Worm (Caenorhabditis elegans): ENCODE results near the gene dnj-1.

dnj-1 gene

DNA sequence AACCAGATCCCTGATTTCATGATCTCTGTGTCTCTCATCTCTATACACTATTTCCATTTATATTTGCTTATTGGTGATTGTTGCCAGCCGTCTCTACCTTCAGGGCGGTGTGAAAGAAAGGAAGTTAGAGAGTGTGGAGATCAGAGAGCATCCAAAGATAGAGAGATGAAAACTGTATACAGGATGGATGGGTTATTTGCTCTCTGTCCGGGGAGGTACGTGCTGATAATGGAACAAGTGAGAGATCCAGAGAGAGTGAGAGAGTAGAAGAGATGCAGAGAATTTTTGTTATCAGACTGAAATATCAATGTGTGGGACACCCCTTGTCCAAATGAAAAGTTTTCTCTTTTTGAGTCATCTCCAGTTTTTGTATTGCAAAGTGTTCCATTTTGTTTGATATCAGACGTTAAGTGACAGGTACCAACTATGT, 14.7 kb upstream of the dnj-1 start (continued):
- TF ChIP-seq ceh-82 (tag; optimal IDR thresholded peaks at IDR 0.05) (no peak), ztf-7 (tag; optimal IDR thresholded peaks at IDR 0.05) (no peak), php-3 (GFP tag; IDR thresholded peaks at IDR 0.05) (peak; percentile 81), zfp-2 (tag; optimal IDR thresholded peaks at IDR 0.05) (no peak), R02D3.7 (tag; optimal IDR thresholded peaks at IDR 0.05) (no peak), ceh-28 (tag; optimal IDR thresholded peaks at IDR 0.05) (no peak), lin-38 (GFP tag; IDR thresholded peaks at IDR 0.05) (no peak; the same call in 1 of the 2 replicates), unc-130 (GFP tag; optimal IDR thresholded peaks at IDR 0.05) (no peak), nhr-41 (GFP tag; IDR thresholded peaks at IDR 0.05) (0 out of 2 replicates have a peak, but pooled peaks have one; percentile 23), nhr-25 (tag; optimal IDR thresholded peaks at IDR 0.05; ENCODE audit: borderline replicate concordance, insufficient read depth) (no peak), ceh-32 (tag; optimal IDR thresholded peaks at IDR 0.05; ENCODE audit: poor library complexity) (no peak), D1046.2 (GFP tag; IDR thresholded peaks at IDR 0.05) (no peak), fos-1 (tag; optimal IDR thresholded peaks at IDR 0.05) (no peak), F37D6.2 (tag; optimal IDR thresholded peaks at IDR 0.05) (no peak), rbr-2 (tag; optimal IDR thresholded peaks at IDR 0.05) (no peak), daf-16 (GFP tag; optimal IDR thresholded peaks at IDR 0.05) (peak in 1 of 2 experiments; percentile 92), daf-16 (tag; optimal IDR thresholded peaks at IDR 0.05) (peak; percentile 91), zfp-3 (GFP tag; conservative IDR thresholded peaks at IDR 0.05) (no peak), ZK546.5 (tag; optimal IDR thresholded peaks at IDR 0.05) (no peak), madf-5 (GFP tag; IDR thresholded peaks at IDR 0.05) (no peak), F10B5.3 (tag; optimal IDR thresholded peaks at IDR 0.05) (peak; percentile 28), tag-97 (GFP tag; IDR thresholded peaks at IDR 0.05) (no peak), dpl-1 (GFP tag; optimal IDR thresholded peaks at IDR 0.05) (no peak), nhr-42 (GFP tag; IDR thresholded peaks at IDR 0.05) (no peak), daf-12 (tag; optimal IDR thresholded peaks at IDR 0.05) (no peak), ceh-20 (GFP tag; IDR thresholded peaks at IDR 0.05) (no peak)

ce11 chrIV:11285239-11285638, 13.6 kb upstream of the dnj-1 start:
- no peak for TF ChIP-seq attf-4 (tag; optimal IDR thresholded peaks at IDR 0.05)
- TF ChIP-seq unc-62 (GFP tag; optimal IDR thresholded peaks at IDR 0.05 in 1 of 2): peak in 1 of 2 experiments; percentile 54
- no peak for TF ChIP-seq unc-62 (tag; optimal IDR thresholded peaks at IDR 0.05)
- no peak for TF ChIP-seq pha-4 (GFP tag; IDR thresholded peaks at IDR 0.05)
- TF ChIP-seq pha-4 (tag; optimal IDR thresholded peaks at IDR 0.05): no peak
- no peak for TF ChIP-seq R02D3.7 (tag; optimal IDR thresholded peaks at IDR 0.05)
- peak; percentile 47 for TF ChIP-seq dve-1 (tag; optimal IDR thresholded peaks at IDR 0.05; ENCODE audit: insufficient read depth)
- no peak for TF ChIP-seq set-16 (GFP tag; IDR thresholded peaks at IDR 0.05)

- TF ChIP-seq dve-1 (tag; optimal IDR thresholded peaks at IDR 0.05; ENCODE audit: insufficient read depth): peak; percentile 49
- TF ChIP-seq ceh-28 (tag; optimal IDR thresholded peaks at IDR 0.05): no peak
- TF ChIP-seq daf-16 (GFP tag; optimal IDR thresholded peaks at IDR 0.05): no peak
- TF ChIP-seq daf-16 (tag; optimal IDR thresholded peaks at IDR 0.05): peak; percentile 59
- no peak for TF ChIP-seq tra-1 (GFP tag; IDR thresholded peaks at IDR 0.05)
These were observed 12.7 kb upstream of the dnj-1 start for ce11 chrIV:11286112-11286511.

ce11 chrIV:11287511-11287910, 11.3 kb upstream of the dnj-1 start, which contains the start of gene F54D1.6:
Gene F54D1.6, plus strand, starts transcription at chrIV:11287811.
- TF ChIP-seq daf-16 (GFP tag; optimal IDR thresholded peaks at IDR 0.05): no peak
- peak; percentile 17 for TF ChIP-seq daf-16 (tag; optimal IDR thresholded peaks at IDR 0.05)
- no peak for TF ChIP-seq nhr-111 (GFP tag; optimal IDR thresholded peaks at IDR 0.05)

- TF ChIP-seq tra-1 (GFP tag; IDR thresholded peaks at IDR 0.05) (peak; percentile 62), mxl-2 (GFP tag; conservative IDR thresholded peaks at IDR 0.05) (no peak), Y105C5A.15 (GFP tag; IDR thresholded peaks at IDR 0.05) (no peak), Y5F2A.4 (GFP tag; optimal IDR thresholded peaks at IDR 0.05) (no peak), tag-97 (GFP tag; IDR thresholded peaks at IDR 0.05) (no peak), F49E8.2 (tag; optimal IDR thresholded peaks at IDR 0.05; ENCODE audit: borderline replicate concordance) (no peak), dmd-8 (GFP tag; IDR thresholded peaks at IDR 0.05) (no peak), R02D3.7 (tag; optimal IDR thresholded peaks at IDR 0.05) (no peak), daf-16 (GFP tag; optimal IDR thresholded peaks at IDR 0.05) (no peak), daf-16 (tag; optimal IDR thresholded peaks at IDR 0.05) (peak; percentile 96), duxl-1 (tag; optimal IDR thresholded peaks at IDR 0.05; ENCODE audit: poor library complexity) (no peak), dmd-6 (GFP tag; IDR thresholded peaks at IDR 0.05) (peak; percentile 80), nhr-48 (tag; optimal IDR thresholded peaks at IDR 0.05) (no peak), aha-1 (tag) (no peak), hlh-30 (tag; optimal IDR thresholded peaks at IDR 0.05; ENCODE audit: insufficient read depth) (peak; percentile 33)
These were observed 9.9 kb upstream of the dnj-1 start for ce11 chrIV:11288965-11289364.
